Fruit fly (Drosophila melanogaster): ENCODE results near the gene Vps15.

Vps15 gene

DNA sequence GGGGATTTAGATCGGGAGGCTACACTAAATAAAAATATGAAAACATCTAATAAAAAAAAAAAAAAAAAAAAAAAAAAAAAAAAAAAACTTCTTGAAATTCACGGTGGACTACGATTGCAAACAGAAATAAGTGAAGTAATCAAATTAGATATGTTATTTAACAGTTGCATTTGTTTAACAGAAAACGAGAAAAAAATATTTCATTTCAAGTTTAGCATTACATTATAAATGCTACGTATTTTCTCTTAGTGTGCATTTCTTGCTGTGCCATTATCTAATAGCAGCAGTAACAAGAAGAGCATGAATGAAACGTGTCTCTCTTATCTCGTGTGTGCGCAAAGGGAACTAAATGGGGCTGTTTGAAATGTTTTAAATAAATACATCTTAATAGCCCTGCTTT is 20.9 kb downstream of the Vps15 start (continued):
- peak; percentile 56 for TF ChIP-seq pnt (GFP tag; optimal IDR thresholded peaks at IDR 0.05)
- no peak for TF ChIP-seq CG2889 (GFP tag; IDR thresholded peaks at IDR 0.05)
- TF ChIP-seq sob (GFP tag; IDR thresholded peaks at IDR 0.05), result peak; percentile 64
- TF ChIP-seq CG6791 (GFP tag; IDR thresholded peaks at IDR 0.05; ENCODE audit: partially characterized antibody), result no peak
- TF ChIP-seq so (GFP tag; IDR thresholded peaks at IDR 0.05), result peak; percentile 81; the same call in 1 of the 3 replicates
- no peak for TF ChIP-seq Lim3 (GFP tag; IDR thresholded peaks at IDR 0.05)
- TF ChIP-seq sisA (GFP tag; IDR thresholded peaks at IDR 0.05), result peak; percentile 75; the same call in 1 of the 2 replicates
- TF ChIP-seq dati (GFP tag; IDR thresholded peaks at IDR 0.05), result no peak
- TF ChIP-seq CG11723 (GFP tag; optimal IDR thresholded peaks at IDR 0.05), result no peak
- peak; percentile 64 for TF ChIP-seq danr (GFP tag; IDR thresholded peaks at IDR 0.05)
- no peak for TF ChIP-seq Trl (optimal IDR thresholded peaks at IDR 0.05)
- peak; percentile 56 for TF ChIP-seq Trl (GFP tag; optimal IDR thresholded peaks at IDR 0.05)
- no peak for TF ChIP-seq usp (GFP tag; optimal IDR thresholded peaks at IDR 0.05)
- peak; percentile 53 for TF ChIP-seq kah (GFP tag; optimal IDR thresholded peaks at IDR 0.05)
- peak; percentile 77 for TF ChIP-seq CG17361 (GFP tag; IDR thresholded peaks at IDR 0.05)
- TF ChIP-seq run (tag; optimal IDR thresholded peaks at IDR 0.05), result peak; percentile 23
- TF ChIP-seq CG4328 (GFP tag; optimal IDR thresholded peaks at IDR 0.05), result no peak
- TF ChIP-seq MESR4 (GFP tag; optimal IDR thresholded peaks at IDR 0.05), result no peak
- no peak for TF ChIP-seq z (GFP tag; IDR thresholded peaks at IDR 0.05)
- peak; percentile 61 to 70 for TF ChIP-seq chif (GFP tag; optimal IDR thresholded peaks at IDR 0.05)
- no peak for TF ChIP-seq Dfd (GFP tag; optimal IDR thresholded peaks at IDR 0.05)
- peak in 1 of 3 experiments; percentile 53 for TF ChIP-seq lola (GFP tag; optimal IDR thresholded peaks at IDR 0.05)
- no peak for TF ChIP-seq YL-1 (GFP tag; optimal IDR thresholded peaks at IDR 0.05)
- peak; percentile 38 for TF ChIP-seq Six4 (GFP tag; optimal IDR thresholded peaks at IDR 0.05)
- TF ChIP-seq Dll (GFP tag; IDR thresholded peaks at IDR 0.05; ENCODE audit: partially characterized antibody), result no peak
- peak; percentile 41 for TF ChIP-seq CG9932 (GFP tag; IDR thresholded peaks at IDR 0.05)
- TF ChIP-seq Bgb (GFP tag; IDR thresholded peaks at IDR 0.05; ENCODE audit: partially characterized antibody), result no peak
- no peak for TF ChIP-seq BEAF-32 (GFP tag; optimal IDR thresholded peaks at IDR 0.05)
- peak; percentile 46 for TF ChIP-seq Nf-YC (tag; optimal IDR thresholded peaks at IDR 0.05)
- peak; percentile 75 for TF ChIP-seq CG13424 (tag; optimal IDR thresholded peaks at IDR 0.05)
- TF ChIP-seq CG11695 (GFP tag; IDR thresholded peaks at IDR 0.05), result peak; percentile 87
- peak; percentile 73 for TF ChIP-seq Aef1 (GFP tag; IDR thresholded peaks at IDR 0.05)
- no peak for TF ChIP-seq h (optimal IDR thresholded peaks at IDR 0.05)
- no peak for TF ChIP-seq CG3065 (GFP tag; optimal IDR thresholded peaks at IDR 0.05)
- no peak for TF ChIP-seq Sry-β (GFP tag; optimal IDR thresholded peaks at IDR 0.05)
- TF ChIP-seq Mes4 (GFP tag; optimal IDR thresholded peaks at IDR 0.05), result peak; percentile 42
- no peak for TF ChIP-seq GATAe (GFP tag; conservative IDR thresholded peaks at IDR 0.05)
- TF ChIP-seq CG14710 (tag; optimal IDR thresholded peaks at IDR 0.05), result peak; percentile 53
- peak; percentile 77 for TF ChIP-seq Hr3 (GFP tag; optimal IDR thresholded peaks at IDR 0.05)
- TF ChIP-seq Scr (GFP tag; IDR thresholded peaks at IDR 0.05; ENCODE audit: partially characterized antibody), result no peak
- no peak for TF ChIP-seq CG10321 (GFP tag; IDR thresholded peaks at IDR 0.05)
- TF ChIP-seq repo (GFP tag; optimal IDR thresholded peaks at IDR 0.05), result peak; percentile 9

DNA sequence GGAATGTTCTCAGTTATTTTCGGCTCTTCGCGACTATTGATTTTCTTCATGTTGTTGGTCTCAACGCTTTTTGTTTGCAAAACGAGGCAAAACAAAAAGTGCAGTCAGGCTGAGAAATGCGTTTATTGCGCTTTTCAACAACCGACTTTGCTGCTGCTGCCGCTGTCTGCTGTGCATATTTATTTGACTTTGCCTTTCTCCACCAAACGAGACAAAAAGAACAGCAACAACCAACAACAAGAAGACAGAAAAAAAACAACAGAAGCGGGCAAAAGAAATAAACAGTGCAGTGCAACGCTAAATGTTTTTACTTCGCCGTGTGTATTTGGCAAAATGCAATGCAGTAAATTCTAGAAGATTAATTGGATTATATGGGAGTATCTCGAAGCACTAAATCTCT is 23.3 kb downstream of the Vps15 start:
- TF ChIP-seq CG18011 (GFP tag; optimal IDR thresholded peaks at IDR 0.05), result no peak
- TF ChIP-seq bsh (GFP tag; optimal IDR thresholded peaks at IDR 0.05), result peak in 1 of 2 experiments; percentile 41
- peak; percentile 31 for TF ChIP-seq nom (GFP tag; optimal IDR thresholded peaks at IDR 0.05)

All from whole organism, embryonic.